Fruit fly (Drosophila melanogaster): ENCODE data around the gene CG11837.
A peak's percentile ranks its signal among the peaks of the same experiment; 100 is the strongest.

Gene CG11837

dm6 chr3R:29083459-29084457, 34.5 kb downstream of the CG11837 start (continued):
- TF ChIP-seq HHEX (GFP tag; optimal IDR thresholded peaks at IDR 0.05) (peak; percentile 14), Oaz (GFP tag; IDR thresholded peaks at IDR 0.05) (no peak), lov (optimal IDR thresholded peaks at IDR 0.05) (no peak), lov (GFP tag; IDR thresholded peaks at IDR 0.05) (no peak), CG14965 (GFP tag; optimal IDR thresholded peaks at IDR 0.05; ENCODE audit: borderline replicate concordance) (no peak), trem (tag; optimal IDR thresholded peaks at IDR 0.05) (no peak), Bgb (GFP tag; IDR thresholded peaks at IDR 0.05; ENCODE audit: partially characterized antibody) (no peak), salm (tag; optimal IDR thresholded peaks at IDR 0.05) (no peak), Ada2b (GFP tag; IDR thresholded peaks at IDR 0.05) (no peak), mld (GFP tag; IDR thresholded peaks at IDR 0.05; ENCODE audit: partially characterized antibody) (no peak), ara (GFP tag; IDR thresholded peaks at IDR 0.05) (no peak), otp (GFP tag; IDR thresholded peaks at IDR 0.05) (0 out of 3 replicates have a peak, but pooled peaks have one; percentile 11), nmo (GFP tag; optimal IDR thresholded peaks at IDR 0.05) (no peak), CG3847 (GFP tag; IDR thresholded peaks at IDR 0.05) (no peak), CG6813 (GFP tag; optimal IDR thresholded peaks at IDR 0.05) (peak; percentile 44), CG12071 (GFP tag; optimal IDR thresholded peaks at IDR 0.05) (peak; percentile 45), amos (GFP tag; IDR thresholded peaks at IDR 0.05; ENCODE audit: partially characterized antibody) (no peak), CG1792 (GFP tag; optimal IDR thresholded peaks at IDR 0.05) (no peak), da (GFP tag; optimal IDR thresholded peaks at IDR 0.05) (no peak), CG6791 (GFP tag; IDR thresholded peaks at IDR 0.05; ENCODE audit: partially characterized antibody) (no peak), CG31388 (GFP tag; optimal IDR thresholded peaks at IDR 0.05) (no peak), CG18262 (tag; optimal IDR thresholded peaks at IDR 0.05) (peak; percentile 26), dan (GFP tag; IDR thresholded peaks at IDR 0.05) (no peak), Lpt (GFP tag; optimal IDR thresholded peaks at IDR 0.05) (no peak), cad (GFP tag; optimal IDR thresholded peaks at IDR 0.05) (no peak), CG12942 (GFP tag; optimal IDR thresholded peaks at IDR 0.05) (no peak), Xrp1 (GFP tag; IDR thresholded peaks at IDR 0.05) (peak; percentile 35; the same call in 1 of the 2 replicates), CG2875 (GFP tag; optimal IDR thresholded peaks at IDR 0.05) (peak; percentile 38), CG18599 (GFP tag; optimal IDR thresholded peaks at IDR 0.05) (no peak), Hsf (GFP tag; optimal IDR thresholded peaks at IDR 0.05) (no peak), CG9215 (GFP tag; IDR thresholded peaks at IDR 0.05) (no peak), Atf-2 (GFP tag; optimal IDR thresholded peaks at IDR 0.05) (no peak), sens (GFP tag) (peak; percentile 69), tap (tag; optimal IDR thresholded peaks at IDR 0.05) (peak; percentile 27), CG1603 (tag; optimal IDR thresholded peaks at IDR 0.05) (peak; percentile 30), CG14014 (GFP tag; IDR thresholded peaks at IDR 0.05) (no peak), scrt (GFP tag; optimal IDR thresholded peaks at IDR 0.05) (no peak), Sox102F (GFP tag; optimal IDR thresholded peaks at IDR 0.05) (no peak), Awh (GFP tag; IDR thresholded peaks at IDR 0.05) (peak; percentile 59; the same call in 1 of the 2 replicates), zen (tag; optimal IDR thresholded peaks at IDR 0.05) (peak; percentile 1), CG16815 (GFP tag; optimal IDR thresholded peaks at IDR 0.05) (no peak), phol (tag; optimal IDR thresholded peaks at IDR 0.05) (no peak), wor (GFP tag; IDR thresholded peaks at IDR 0.05) (no peak), wek (GFP tag; optimal IDR thresholded peaks at IDR 0.05) (peak; percentile 55), CkIIα-i1 (GFP tag; IDR thresholded peaks at IDR 0.05) (no peak), fd3F (GFP tag; optimal IDR thresholded peaks at IDR 0.05) (no peak), z (GFP tag; IDR thresholded peaks at IDR 0.05) (no peak), trh (GFP tag; optimal IDR thresholded peaks at IDR 0.05) (no peak), bowl (GFP tag; IDR thresholded peaks at IDR 0.05) (no peak)

Data from whole organism, embryonic.